Worm (Caenorhabditis elegans) whole organism, L4/young adult: ENCODE data around the gene cpg-2.
"Not testable (repeated sequence)": the region's sequence is repeated elsewhere in the genome, so short reads cannot be mapped to it uniquely, and the experiment has no call there.

Experiments
- W03F9.2 ChIP-seq: fragments of 150-350 bp; optimal IDR thresholded peaks from 2 replicates; lab custom pipeline; 2014; ENCODE audit warnings: missing biosample characterization, missing genetic modification characterization
- dao-5 ChIP-seq: sonication (generic microtip); optimal IDR thresholded peaks from 2 replicates; lab custom pipeline; 2016; ENCODE audit warnings: missing genotype, missing genetic modification characterization, moderate library complexity, missing compliant biosample characterization
- him-1 ChIP-seq: sonication (generic microtip); optimal IDR thresholded peaks from 2 replicates; lab custom pipeline; 2016; ENCODE audit warnings: missing genotype, missing genetic modification reagents, missing genetic modification characterization, missing compliant biosample characterization

cpg-2 gene

ce11 chrIII:7103940-7104440 is at the start of gene cpg-2:
Gene cpg-2, minus strand, starts transcription at chrIII:7103990.
- TF ChIP-seq him-1 (tag; lab: Kevin White, UChicago) = no peak
- TF ChIP-seq W03F9.2 (tag; lab: Kevin White, UChicago) = no peak
- TF ChIP-seq dao-5 (tag; lab: Kevin White, UChicago) = no peak

- no peak for TF ChIP-seq him-1 (tag; lab: Kevin White, UChicago)
- TF ChIP-seq W03F9.2 (tag; lab: Kevin White, UChicago) = no peak
- TF ChIP-seq dao-5 (tag; lab: Kevin White, UChicago) = no peak
These were observed 48.8 kb upstream of the cpg-2 start for ce11 chrIII:7152569-7152968.

ce11 chrIII:7150162-7150561 is 46.4 kb upstream of the cpg-2 start:
- TF ChIP-seq dao-5 (tag; lab: Kevin White, UChicago) = no peak
- no peak for TF ChIP-seq him-1 (tag; lab: Kevin White, UChicago)
- no peak for TF ChIP-seq W03F9.2 (tag; lab: Kevin White, UChicago)

- no peak for TF ChIP-seq him-1 (tag; lab: Kevin White, UChicago)
- TF ChIP-seq W03F9.2 (tag; lab: Kevin White, UChicago) = no peak
- TF ChIP-seq dao-5 (tag; lab: Kevin White, UChicago) = no peak
These were observed 44.4 kb upstream of the cpg-2 start for ce11 chrIII:7148191-7148590.

ce11 chrIII:7146341-7146740 is 42.6 kb upstream of the cpg-2 start:
- TF ChIP-seq dao-5 (tag; lab: Kevin White, UChicago) = no peak
- TF ChIP-seq W03F9.2 (tag; lab: Kevin White, UChicago) = no peak
- TF ChIP-seq him-1 (tag; lab: Kevin White, UChicago) = no peak

- no peak for TF ChIP-seq W03F9.2 (tag; lab: Kevin White, UChicago)
- TF ChIP-seq him-1 (tag; lab: Kevin White, UChicago) = no peak
- TF ChIP-seq dao-5 (tag; lab: Kevin White, UChicago) = no peak
These were observed 41.0 kb upstream of the cpg-2 start, which contains the start of gene glr-2 for ce11 chrIII:7144749-7145148. Gene glr-2, minus strand, starts transcription at chrIII:7144959.

- no peak for TF ChIP-seq him-1 (tag; lab: Kevin White, UChicago)
- no peak for TF ChIP-seq dao-5 (tag; lab: Kevin White, UChicago)
- TF ChIP-seq W03F9.2 (tag; lab: Kevin White, UChicago) = no peak
These were observed 38.4 kb upstream of the cpg-2 start for ce11 chrIII:7142172-7142601.

ce11 chrIII:7141285-7141715 is 37.5 kb upstream of the cpg-2 start:
- no peak for TF ChIP-seq dao-5 (tag; lab: Kevin White, UChicago)
- TF ChIP-seq him-1 (tag; lab: Kevin White, UChicago) = no peak
- peak; percentile 66 for TF ChIP-seq W03F9.2 (tag; lab: Kevin White, UChicago)

ce11 chrIII:7140228-7140710 is 36.5 kb upstream of the cpg-2 start:
- TF ChIP-seq him-1 (tag; lab: Kevin White, UChicago) (no peak), dao-5 (tag; lab: Kevin White, UChicago) (no peak), W03F9.2 (tag; lab: Kevin White, UChicago) (no peak)

- no peak for TF ChIP-seq him-1 (tag; lab: Kevin White, UChicago)
- no peak for TF ChIP-seq W03F9.2 (tag; lab: Kevin White, UChicago)
- no peak for TF ChIP-seq dao-5 (tag; lab: Kevin White, UChicago)
These were observed 34.4 kb upstream of the cpg-2 start, which contains the start of gene B0280.11 for ce11 chrIII:7138178-7138577. Gene B0280.11, minus strand, starts transcription at chrIII:7138278.

- no peak for TF ChIP-seq him-1 (tag; lab: Kevin White, UChicago)
These were observed 32.2 kb upstream of the cpg-2 start, which contains the start of gene B0280.17 for ce11 chrIII:7136015-7136414. Gene B0280.17, minus strand, starts transcription at chrIII:7136115.

- TF ChIP-seq dao-5 (tag; lab: Kevin White, UChicago) (no peak), W03F9.2 (tag; lab: Kevin White, UChicago) (no peak), him-1 (tag; lab: Kevin White, UChicago) (no peak)
These were observed 29.8 kb upstream of the cpg-2 start, which contains the start of the genes pot-1 and ggtb-1 for ce11 chrIII:7133559-7133958. Gene pot-1, minus strand, starts transcription at chrIII:7133678. Gene ggtb-1, plus strand, starts transcription at chrIII:7133766.

ce11 chrIII:7128601-7129000 is 24.8 kb upstream of the cpg-2 start, which contains the start of gene viro-2:
Gene viro-2, plus strand, starts transcription at chrIII:7128901.
- TF ChIP-seq W03F9.2, him-1, dao-5 (tag; lab: Kevin White, UChicago): not testable (repeated sequence)

ce11 chrIII:7124364-7124763 is 20.6 kb upstream of the cpg-2 start, which contains the start of gene B0280.2:
Gene B0280.2, plus strand, starts transcription at chrIII:7124664.
- TF ChIP-seq dao-5 (tag; lab: Kevin White, UChicago) = no peak
- no peak for TF ChIP-seq him-1 (tag; lab: Kevin White, UChicago)
- TF ChIP-seq W03F9.2 (tag; lab: Kevin White, UChicago) = no peak
